Fruit fly (Drosophila melanogaster) whole organism, embryonic: ENCODE measurements around the gene ct.
A peak's percentile ranks its signal among the peaks of the same experiment; 100 is the strongest.

Source experiments
- Aef1 ChIP-seq: fragments of 200-800 bp; sonication (Bioruptor generic); IDR thresholded peaks from 3 replicates; pipeline ENCODE4 v1.3.6; 2022; ENCODE audit warnings: missing biosample characterization, missing genetic modification characterization
- BEAF-32 ChIP-seq: fragments of 200-800 bp; sonication (Bioruptor generic); optimal IDR thresholded peaks from 3 replicates; lab custom pipeline; 2017; ENCODE audit warnings: missing biosample characterization, missing genetic modification characterization, mild to moderate bottlenecking, moderate library complexity, missing genetic modification reagents
- Bgb ChIP-seq: fragments of 200-800 bp; sonication (Bioruptor generic); IDR thresholded peaks from 2 replicates; pipeline ENCODE4 v1.3.6; 2022; ENCODE audit warnings: missing biosample characterization, missing genetic modification characterization; ENCODE audit not compliant: partially characterized antibody
- CG10979 ChIP-seq: fragments of 200-800 bp; sonication (Bioruptor generic); optimal IDR thresholded peaks from 2 replicates; lab custom pipeline; 2018; ENCODE audit warnings: missing biosample characterization, mild to moderate bottlenecking, missing genetic modification characterization, moderate library complexity
- CG11085 ChIP-seq: fragments of 200-800 bp; sonication (Bioruptor generic); IDR thresholded peaks from 2 replicates; pipeline ENCODE4 v1.3.6; 2022; ENCODE audit warnings: missing biosample characterization, missing genetic modification characterization
- CG12104 ChIP-seq: fragments of 200-800 bp; sonication (Bioruptor generic); optimal IDR thresholded peaks from 3 replicates; lab custom pipeline; 2016; ENCODE audit warnings: missing biosample characterization, missing genetic modification characterization
- CG12219 ChIP-seq: fragments of 200-800 bp; sonication (Bioruptor generic); optimal IDR thresholded peaks from 3 replicates; lab custom pipeline; 2018; ENCODE audit warnings: missing biosample characterization, mild to moderate bottlenecking, missing genetic modification characterization
- CG13287 ChIP-seq: fragments of 200-800 bp; sonication (Bioruptor generic); IDR thresholded peaks from 2 replicates; pipeline ENCODE4 v1.3.6; 2022; ENCODE audit warnings: missing biosample characterization, missing genetic modification characterization; ENCODE audit not compliant: partially characterized antibody
- CG14710 ChIP-seq: fragments of 200-800 bp; sonication (Bioruptor generic); optimal IDR thresholded peaks from 3 replicates; lab custom pipeline; 2019; ENCODE audit warnings: missing biosample characterization, mild to moderate bottlenecking, missing genetic modification characterization, moderate library complexity
- CG14965 ChIP-seq: fragments of 200-800 bp; sonication (Bioruptor generic); optimal IDR thresholded peaks from 2 replicates; lab custom pipeline; 2016; ENCODE audit warnings: missing biosample characterization, missing genetic modification characterization, borderline replicate concordance
- CG17829 ChIP-seq: fragments of 200-800 bp; optimal IDR thresholded peaks from 2 replicates; lab custom pipeline; 2019; ENCODE audit warnings: missing biosample characterization, mild to moderate bottlenecking, missing genetic modification characterization, moderate library complexity
- CG1832 ChIP-seq: fragments of 200-800 bp; sonication (Bioruptor generic); optimal IDR thresholded peaks from 2 replicates; lab custom pipeline; 2017; ENCODE audit warnings: missing biosample characterization, mild to moderate bottlenecking, missing genetic modification characterization, inconsistent platforms
- CG2116 ChIP-seq: fragments of 200-800 bp; sonication (Bioruptor generic); optimal IDR thresholded peaks from 3 replicates; lab custom pipeline; 2018; ENCODE audit warnings: missing biosample characterization, mild to moderate bottlenecking, missing genetic modification characterization
- CG2120 ChIP-seq: fragments of 200-800 bp; sonication (Bioruptor generic); optimal IDR thresholded peaks from 3 replicates; lab custom pipeline; 2016; ENCODE audit warnings: missing biosample characterization, missing genetic modification characterization
- CG2875 ChIP-seq: fragments of 200-800 bp; sonication (Bioruptor generic); optimal IDR thresholded peaks from 2 replicates; lab custom pipeline; 2017; ENCODE audit warnings: missing biosample characterization, mild to moderate bottlenecking, missing genetic modification characterization, missing genetic modification reagents
- CG30431 ChIP-seq: fragments of 200-800 bp; sonication (Bioruptor generic); optimal IDR thresholded peaks from 2 replicates; lab custom pipeline; 2017; ENCODE audit warnings: missing biosample characterization, missing genetic modification characterization
- CG32772 ChIP-seq: fragments of 200-800 bp; sonication (Bioruptor generic); IDR thresholded peaks from 2 replicates; pipeline ENCODE4 v1.3.6; 2022; ENCODE audit warnings: missing biosample characterization, missing genetic modification characterization
- CG34376 ChIP-seq: fragments of 200-800 bp; sonication (Bioruptor generic); optimal IDR thresholded peaks from 2 replicates; lab custom pipeline; 2018; ENCODE audit warnings: missing biosample characterization, mild to moderate bottlenecking, missing genetic modification characterization
- CG3838 ChIP-seq: fragments of 200-800 bp; sonication (Bioruptor generic); optimal IDR thresholded peaks from 3 replicates; lab custom pipeline; 2016; ENCODE audit warnings: missing biosample characterization, missing genetic modification characterization
- CG42726 ChIP-seq: fragments of 200-800 bp; sonication (Bioruptor generic); IDR thresholded peaks from 2 replicates; pipeline ENCODE4 v1.3.6; 2022; ENCODE audit warnings: missing biosample characterization, missing genetic modification characterization; ENCODE audit not compliant: partially characterized antibody
- CG4707 ChIP-seq: fragments of 200-800 bp; sonication (Bioruptor generic); optimal IDR thresholded peaks from 2 replicates; lab custom pipeline; 2018; ENCODE audit warnings: missing biosample characterization, mild to moderate bottlenecking, missing genetic modification characterization, moderate library complexity
- CG5245 ChIP-seq: fragments of 200-800 bp; sonication (Bioruptor generic); optimal IDR thresholded peaks from 3 replicates; lab custom pipeline; 2016; ENCODE audit warnings: missing biosample characterization, missing genetic modification characterization
- CG6765 ChIP-seq: fragments of 200-800 bp; sonication (Bioruptor generic); optimal IDR thresholded peaks from 3 replicates; lab custom pipeline; 2017; ENCODE audit warnings: missing biosample characterization, mild to moderate bottlenecking, missing genetic modification characterization
- CG7745 ChIP-seq: fragments of 200-800 bp; sonication (Bioruptor generic); optimal IDR thresholded peaks from 2 replicates; lab custom pipeline; 2018; ENCODE audit warnings: missing biosample characterization, mild to moderate bottlenecking, missing genetic modification characterization, moderate library complexity
- CG7786 ChIP-seq: fragments of 200-800 bp; sonication (Bioruptor generic); optimal IDR thresholded peaks from 2 replicates; lab custom pipeline; 2016; ENCODE audit warnings: missing biosample characterization, missing genetic modification characterization
- CG8290 ChIP-seq, 3 experiments: fragments of 200-800 bp; sonication (Bioruptor generic); optimal IDR thresholded peaks; 2 replicates each; lab custom pipeline; 2016 to 2019; ENCODE audit warnings: missing biosample characterization in 3 of 3, missing genetic modification characterization in 3 of 3, mild to moderate bottlenecking in 2 of 3, moderate library complexity in 1 of 3
- Dbx ChIP-seq: fragments of 200-800 bp; sonication (Bioruptor generic); IDR thresholded peaks from 3 replicates; pipeline ENCODE4 v1.3.6; 2022; ENCODE audit warnings: missing biosample characterization, missing genetic modification characterization
- Dp ChIP-seq: fragments of 200-800 bp; sonication (Bioruptor generic); optimal IDR thresholded peaks from 2 replicates; lab custom pipeline; 2018; ENCODE audit warnings: missing biosample characterization, mild to moderate bottlenecking, missing genetic modification characterization, moderate library complexity
- H15 ChIP-seq: fragments of 200-800 bp; sonication (Bioruptor generic); IDR thresholded peaks from 3 replicates; pipeline ENCODE4 v1.3.6; 2022; ENCODE audit warnings: missing biosample characterization, missing genetic modification characterization
- HHEX ChIP-seq: fragments of 200-800 bp; sonication (Bioruptor generic); optimal IDR thresholded peaks from 3 replicates; lab custom pipeline; 2017; ENCODE audit warnings: missing biosample characterization, mild to moderate bottlenecking, missing genetic modification characterization, missing genetic modification reagents
- HLH4C ChIP-seq: fragments of 200-800 bp; sonication (Bioruptor generic); IDR thresholded peaks from 3 replicates; pipeline ENCODE4 v1.3.6; 2022; ENCODE audit warnings: missing biosample characterization, missing genetic modification characterization; ENCODE audit not compliant: partially characterized antibody
- HLHmδ ChIP-seq: fragments of 200-800 bp; sonication (Bioruptor generic); optimal IDR thresholded peaks from 2 replicates; lab custom pipeline; 2018; ENCODE audit warnings: missing biosample characterization, mild to moderate bottlenecking, missing genetic modification characterization, moderate library complexity
- Hmx ChIP-seq: fragments of 200-800 bp; sonication (Bioruptor generic); optimal IDR thresholded peaks from 2 replicates; lab custom pipeline; 2016; ENCODE audit warnings: missing biosample characterization, missing genetic modification characterization
- Oaz ChIP-seq: fragments of 200-800 bp; sonication (Bioruptor generic); IDR thresholded peaks from 2 replicates; pipeline ENCODE4 v1.3.6; 2022; ENCODE audit warnings: missing biosample characterization, missing genetic modification characterization
- TFAM ChIP-seq: fragments of 200-800 bp; sonication (Bioruptor generic); optimal IDR thresholded peaks from 2 replicates; lab custom pipeline; 2017; ENCODE audit warnings: missing biosample characterization, missing genetic modification characterization, inconsistent platforms
- ab ChIP-seq: fragments of 200-800 bp; sonication (Bioruptor generic); optimal IDR thresholded peaks from 2 replicates; lab custom pipeline; 2016; ENCODE audit warnings: missing biosample characterization, missing genetic modification characterization
- az2 ChIP-seq: fragments of 200-800 bp; sonication (Bioruptor generic); optimal IDR thresholded peaks from 3 replicates; lab custom pipeline; 2016; ENCODE audit warnings: missing biosample characterization, missing genetic modification characterization
- corto ChIP-seq: fragments of 200-800 bp; sonication (Bioruptor generic); optimal IDR thresholded peaks from 2 replicates; lab custom pipeline; 2016; ENCODE audit warnings: missing biosample characterization, mild to moderate bottlenecking, missing genetic modification characterization, moderate library complexity
- cwo ChIP-seq: fragments of 200-800 bp; sonication (Bioruptor generic); optimal IDR thresholded peaks from 3 replicates; lab custom pipeline; 2017; ENCODE audit warnings: missing biosample characterization, missing genetic modification characterization, mild to moderate bottlenecking, moderate library complexity, missing genetic modification reagents
- danr ChIP-seq: fragments of 200-800 bp; sonication (Bioruptor generic); IDR thresholded peaks from 2 replicates; pipeline ENCODE4 v1.3.6; 2022; ENCODE audit warnings: missing biosample characterization, missing genetic modification characterization
- ham ChIP-seq: fragments of 200-800 bp; sonication (Bioruptor generic); IDR thresholded peaks from 2 replicates; pipeline ENCODE4 v1.3.6; 2022; ENCODE audit warnings: missing biosample characterization, missing genetic modification characterization
- kni ChIP-seq: fragments of 200-800 bp; sonication (Bioruptor generic); optimal IDR thresholded peaks from 3 replicates; lab custom pipeline; 2017; ENCODE audit warnings: mild to moderate bottlenecking, missing biosample characterization, missing genetic modification reagents, missing genetic modification characterization
- row ChIP-seq: fragments of 200-800 bp; sonication (Bioruptor generic); IDR thresholded peaks from 3 replicates; pipeline ENCODE4 v1.3.6; 2022; ENCODE audit warnings: missing biosample characterization, missing genetic modification characterization
- sima ChIP-seq: fragments of 200-800 bp; sonication (Bioruptor generic); optimal IDR thresholded peaks from 2 replicates; lab custom pipeline; 2016; ENCODE audit warnings: missing biosample characterization, missing genetic modification characterization
- sisA ChIP-seq: fragments of 200-800 bp; sonication (Bioruptor generic); IDR thresholded peaks from 2 replicates; pipeline ENCODE4 v1.3.6; 2022; ENCODE audit warnings: missing biosample characterization, missing genetic modification characterization
- sna ChIP-seq: fragments of 200-800 bp; sonication (Bioruptor generic); IDR thresholded peaks from 2 replicates; pipeline ENCODE4 v1.3.6; 2022; ENCODE audit warnings: missing biosample characterization, missing genetic modification characterization; ENCODE audit not compliant: partially characterized antibody
- sob ChIP-seq: fragments of 200-800 bp; sonication (Bioruptor generic); IDR thresholded peaks from 2 replicates; pipeline ENCODE4 v1.3.6; 2022; ENCODE audit warnings: missing biosample characterization, missing genetic modification characterization
- tio ChIP-seq: fragments of 200-800 bp; sonication (Bioruptor generic); optimal IDR thresholded peaks from 2 replicates; lab custom pipeline; 2017; ENCODE audit warnings: missing biosample characterization, missing genetic modification characterization, inconsistent platforms
- usp ChIP-seq: fragments of >200 bp; optimal IDR thresholded peaks from 2 replicates; lab custom pipeline; 2017; ENCODE audit warnings: missing biosample characterization, missing genetic modification characterization
- zfh1 ChIP-seq: fragments of 200-800 bp; sonication (Bioruptor generic); IDR thresholded peaks from 3 replicates; pipeline ENCODE4 v1.3.6; 2022; ENCODE audit warnings: missing biosample characterization, missing genetic modification characterization

ct gene

dm6 chrX:7692740-7693064 lies 84.5 kb downstream of the ct start (continued):
- TF ChIP-seq HLHmδ (GFP tag; lab: Kevin White, UChicago) = no peak
- TF ChIP-seq HLH4C (GFP tag; lab: Robert Waterston, UW) = no peak
- TF ChIP-seq CG6765 (GFP tag; lab: Kevin White, UChicago) = no peak
- TF ChIP-seq CG2120 = peak; percentile 89
- no peak for TF ChIP-seq CG13287 (GFP tag; lab: Robert Waterston, UW)
- peak; percentile 36; the same call in 1 of the 2 replicates for TF ChIP-seq Oaz (GFP tag; lab: Robert Waterston, UW)
- peak; percentile 54 for TF ChIP-seq CG17829
- peak; percentile 68 for TF ChIP-seq CG10979 (tag; lab: Kevin White, UChicago)
- peak; percentile 61 for TF ChIP-seq cwo (GFP tag; lab: Kevin White, UChicago)
- no peak for TF ChIP-seq kni
- TF ChIP-seq CG12104 (GFP tag; lab: Kevin White, UChicago) = peak; percentile 3
- TF ChIP-seq CG2116 (GFP tag; lab: Kevin White, UChicago) = no peak
- TF ChIP-seq sisA (GFP tag; lab: Robert Waterston, UW) = peak; percentile 70
- no peak for TF ChIP-seq Dp (GFP tag; lab: Kevin White, UChicago)
- TF ChIP-seq row (GFP tag; lab: Robert Waterston, UW) = peak; percentile 86
- TF ChIP-seq CG30431 (GFP tag; lab: Kevin White, UChicago) = no peak
- TF ChIP-seq CG14965 = peak; percentile 15
- no peak for TF ChIP-seq TFAM (GFP tag; lab: Kevin White, UChicago)
- no peak for TF ChIP-seq CG1832 (GFP tag; lab: Kevin White, UChicago)
- TF ChIP-seq sna (GFP tag; lab: Robert Waterston, UW) = no peak
- peak; percentile 1 for TF ChIP-seq ab (GFP tag; lab: Kevin White, UChicago)
- TF ChIP-seq Hmx (GFP tag; lab: Kevin White, UChicago) = no peak
- TF ChIP-seq CG7745 (tag; lab: Kevin White, UChicago) = no peak
- TF ChIP-seq sima (GFP tag; lab: Kevin White, UChicago) = no peak
- no peak for TF ChIP-seq CG42726
- TF ChIP-seq CG34376 (GFP tag; lab: Kevin White, UChicago) = peak; percentile 26
- TF ChIP-seq CG11085 (GFP tag; lab: Robert Waterston, UW) = peak; percentile 57; the same call in 1 of the 2 replicates
- TF ChIP-seq CG3838 (GFP tag; lab: Kevin White, UChicago) = no peak
- TF ChIP-seq CG4707 (GFP tag; lab: Kevin White, UChicago) = peak; percentile 5
- peak; percentile 75 for TF ChIP-seq CG7786
- TF ChIP-seq CG32772 (GFP tag; lab: Robert Waterston, UW) = peak; percentile 64
- TF ChIP-seq Dbx (GFP tag; lab: Robert Waterston, UW) = peak; percentile 71; the same call in 1 of the 3 replicates
- peak; percentile 37 for TF ChIP-seq tio
- peak; percentile 54 for TF ChIP-seq az2 (GFP tag; lab: Kevin White, UChicago)
- TF ChIP-seq CG12219 (GFP tag; lab: Kevin White, UChicago) = peak; percentile 56
- no peak for TF ChIP-seq danr (GFP tag; lab: Robert Waterston, UW)
- TF ChIP-seq CG5245 = peak; percentile 19
- peak; percentile 23 for TF ChIP-seq CG14710 (tag; lab: Kevin White, UChicago)
- peak; percentile 66 for TF ChIP-seq HHEX (GFP tag; lab: Kevin White, UChicago)
- no peak for TF ChIP-seq corto (GFP tag; lab: Kevin White, UChicago)
- peak; percentile 71 for TF ChIP-seq sob (GFP tag; lab: Robert Waterston, UW)
- TF ChIP-seq CG2875 (GFP tag; lab: Kevin White, UChicago) = peak; percentile 2
- TF ChIP-seq H15 (GFP tag; lab: Robert Waterston, UW) = peak; percentile 63; the same call in 2 of the 3 replicates
- no peak for TF ChIP-seq Bgb (GFP tag; lab: Robert Waterston, UW)
- peak; percentile 75 for TF ChIP-seq zfh1
- TF ChIP-seq ham (GFP tag; lab: Robert Waterston, UW) = no peak
- TF ChIP-seq Aef1 = peak; percentile 73
- no peak for TF ChIP-seq usp (GFP tag; lab: Kevin White, UChicago)
- TF ChIP-seq CG8290 (GFP tag; optimal IDR thresholded peaks at IDR 0.05; lab: Kevin White, UChicago) = no peak
- TF ChIP-seq CG8290 (tag; optimal IDR thresholded peaks at IDR 0.05; lab: Kevin White, UChicago) = peak in 1 of 2 experiments; percentile 77
- no peak for TF ChIP-seq BEAF-32 (GFP tag; lab: Kevin White, UChicago)
